Worm (Caenorhabditis elegans) whole organism, L1 larva: Measurements from ENCODE around the gene pqn-65.

Source experiments
- elt-3 ChIP-seq, 6 experiments: fragments of 150-350 bp in 1 of 6; sonication (generic microtip); optimal IDR thresholded peaks; 2 replicates each; lab custom pipeline; 2017 to 2018; ENCODE audit warnings: missing biosample characterization in 6 of 6, missing genetic modification characterization in 6 of 6, inconsistent platforms in 1 of 6
- lin-13 ChIP-seq: fragments of 150-350 bp; optimal IDR thresholded peaks from 2 replicates; lab custom pipeline; 2014; ENCODE audit warnings: missing biosample characterization, missing genetic modification reagents, missing genetic modification characterization
- lin-39 ChIP-seq: fragments of 150-350 bp; optimal IDR thresholded peaks from 2 replicates; lab custom pipeline; 2014; ENCODE audit warnings: missing biosample characterization, missing genetic modification reagents, missing genetic modification characterization
- mdl-1 ChIP-seq, 2 experiments: fragments of 150-350 bp; optimal IDR thresholded peaks; 2 replicates each; lab custom pipeline; 2014 to 2017; ENCODE audit warnings: missing biosample characterization in 2 of 2, missing genetic modification characterization in 2 of 2, inconsistent platforms in 1 of 2
- skn-1 ChIP-seq: fragments of 150-350 bp; optimal IDR thresholded peaks from 2 replicates; lab custom pipeline; 2014; ENCODE audit warnings: missing biosample characterization, missing genetic modification characterization
- tbx-2 ChIP-seq: sonication (generic microtip); optimal IDR thresholded peaks from 2 replicates; lab custom pipeline; 2016; ENCODE audit warnings: missing genetic modification characterization, missing compliant biosample characterization

DNA sequence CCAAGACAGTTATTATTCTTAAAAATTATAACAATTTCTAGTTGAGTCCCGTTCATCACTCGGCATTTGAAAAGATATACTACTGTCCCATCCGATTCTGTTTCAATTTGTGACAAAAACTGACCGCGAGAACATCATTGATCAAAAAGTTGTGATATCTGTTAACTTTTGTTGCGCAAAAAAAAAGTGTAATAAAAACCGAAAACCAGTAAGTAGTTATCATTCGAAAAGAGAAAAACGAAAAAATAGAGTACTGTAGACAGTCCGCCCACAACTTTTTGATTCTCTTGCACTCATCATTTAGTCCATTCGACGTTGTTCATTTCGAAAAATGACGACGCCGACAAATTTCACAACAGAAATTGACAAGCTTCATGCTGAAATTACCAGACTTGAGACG is 48.3 kb downstream of the pqn-65 start, which contains the start of gene amt-1:
- TF ChIP-seq tbx-2 (tag; lab: Kevin White, UChicago) (no peak), elt-3 (tag; optimal IDR thresholded peaks at IDR 0.05; lab: Kevin White, UChicago) (no peak), lin-13 (GFP tag; lab: Kevin White, UChicago) (no peak), lin-39 (no peak), skn-1 (tag; lab: Kevin White, UChicago) (no peak), mdl-1 (tag; optimal IDR thresholded peaks at IDR 0.05; lab: Kevin White, UChicago) (no peak)
